Worm (Caenorhabditis elegans) whole organism, early embryonic: ENCODE results near the gene R03G5.6.

Experiments used
- B0310.2 ChIP-seq: sonication (generic microtip); optimal IDR thresholded peaks from 2 replicates; lab custom pipeline; 2016; ENCODE audit warnings: mild to moderate bottlenecking, missing genetic modification characterization, missing compliant biosample characterization
- ama-1 ChIP-seq: fragments of 150-350 bp; optimal IDR thresholded peaks from 2 replicates; lab custom pipeline; 2014
- ceh-36 ChIP-seq: sonication (generic microtip); optimal IDR thresholded peaks from 2 replicates; lab custom pipeline; 2016; ENCODE audit warnings: missing genetic modification characterization, inconsistent platforms, missing compliant biosample characterization
- ets-7 ChIP-seq: sonication (generic microtip); optimal IDR thresholded peaks from 2 replicates; lab custom pipeline; 2016; ENCODE audit warnings: missing genotype, missing genetic modification characterization, missing compliant biosample characterization
- flt-1 ChIP-seq: fragments of 200-800 bp; sonication (Bioruptor generic); IDR thresholded peaks from 2 replicates; pipeline ENCODE4 v1.3.6; 2022; ENCODE audit warnings: missing genetic modification characterization, missing compliant biosample characterization
- hmbx-1 ChIP-seq: sonication (generic microtip); optimal IDR thresholded peaks from 2 replicates; lab custom pipeline; 2016; ENCODE audit warnings: mild to moderate bottlenecking, missing genetic modification characterization, missing compliant biosample characterization
- pes-1 ChIP-seq: fragments of 200-800 bp; sonication (Bioruptor generic); IDR thresholded peaks from 2 replicates; pipeline ENCODE4 v1.3.6; 2022; ENCODE audit warnings: missing genetic modification reagents, missing genetic modification characterization, missing compliant biosample characterization

ce11 chrX:7810991-7811390 is 5.7 kb downstream of the R03G5.6 start:
- TF ChIP-seq ama-1 (no peak), pes-1 (no peak), hmbx-1 (tag; lab: Kevin White, UChicago) (no peak), ceh-36 (tag; lab: Kevin White, UChicago) (no peak), B0310.2 (tag; lab: Kevin White, UChicago) (no peak), ets-7 (tag; lab: Kevin White, UChicago) (no peak), flt-1 (GFP tag; lab: Robert Waterston, UW) (no peak)
